Worm (Caenorhabditis elegans): ENCODE measurements around the gene puf-3.
A peak's percentile ranks its signal among the peaks of the same experiment; 100 is the strongest.

The puf-3 gene

DNA sequence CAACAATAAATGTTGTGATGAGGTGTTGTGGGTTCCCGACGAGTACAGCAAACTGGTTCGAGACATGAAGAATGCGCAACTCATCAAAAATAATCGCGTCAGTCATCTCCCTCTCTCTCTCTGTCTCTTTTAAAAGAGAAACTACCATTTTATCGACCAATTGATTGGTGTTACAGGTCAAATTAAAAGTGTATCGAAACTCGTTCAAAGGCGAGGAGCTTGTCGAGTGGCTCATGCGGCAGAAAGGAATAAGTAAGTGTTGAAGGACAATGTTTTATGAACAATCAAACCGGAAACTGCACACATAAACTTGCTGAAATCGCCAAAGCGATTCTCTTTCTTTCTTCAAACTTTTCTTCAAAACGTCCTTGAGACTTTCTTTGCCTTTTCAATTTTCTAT lies 18.2 kb downstream of the puf-3 start:
- TF ChIP-seq lsy-12 (tag; optimal IDR thresholded peaks at IDR 0.05) (no peak), zag-1 (tag; optimal IDR thresholded peaks at IDR 0.05) (no peak), hmg-11 (tag; optimal IDR thresholded peaks at IDR 0.05) (no peak), nhr-28 (tag; optimal IDR thresholded peaks at IDR 0.05) (no peak)

DNA sequence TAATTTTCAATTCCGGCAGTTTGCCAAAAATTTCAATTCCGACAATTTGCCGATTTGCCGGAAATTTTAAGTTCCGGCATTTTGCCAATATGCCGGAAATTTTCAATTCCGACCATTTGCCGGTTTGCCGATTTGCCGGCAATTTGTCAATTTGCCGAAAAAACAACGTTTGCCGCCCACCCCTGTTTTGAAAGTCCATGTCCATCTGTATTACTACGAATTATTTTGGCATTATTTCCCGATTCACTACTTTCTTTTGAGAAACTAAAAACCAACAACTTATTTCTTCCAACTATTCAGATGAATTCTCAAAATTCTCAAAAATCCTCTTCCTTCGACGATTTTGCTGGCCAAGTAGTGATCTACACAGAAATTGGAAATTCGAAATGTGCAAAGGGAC lies 19.7 kb downstream of the puf-3 start, which contains the start of gene Y45F10A.7:
Gene Y45F10A.7, plus strand, starts transcription at position 301 of the 400 bp plus-strand sequence.
- TF ChIP-seq aly-2 (tag; optimal IDR thresholded peaks at IDR 0.05) (no peak), unc-62 (GFP tag; optimal IDR thresholded peaks at IDR 0.05) (no peak), pqm-1 (tag; optimal IDR thresholded peaks at IDR 0.05) (no peak), mml-1 (tag; optimal IDR thresholded peaks at IDR 0.05) (no peak), mdl-1 (tag; optimal IDR thresholded peaks at IDR 0.05) (no peak), ceh-16 (tag; optimal IDR thresholded peaks at IDR 0.05) (no peak), egl-27 (tag; optimal IDR thresholded peaks at IDR 0.05) (no peak), ceh-82 (tag; optimal IDR thresholded peaks at IDR 0.05) (no peak), sea-2 (GFP tag; optimal IDR thresholded peaks at IDR 0.05) (no peak), nhr-67 (tag; optimal IDR thresholded peaks at IDR 0.05) (no peak), elt-1 (tag; optimal IDR thresholded peaks at IDR 0.05) (no peak), nfya-1 (tag; optimal IDR thresholded peaks at IDR 0.05; ENCODE audit: insufficient read depth) (no peak), tbx-2 (tag; optimal IDR thresholded peaks at IDR 0.05) (no peak), nhr-77 (tag; optimal IDR thresholded peaks at IDR 0.05) (no peak)

DNA sequence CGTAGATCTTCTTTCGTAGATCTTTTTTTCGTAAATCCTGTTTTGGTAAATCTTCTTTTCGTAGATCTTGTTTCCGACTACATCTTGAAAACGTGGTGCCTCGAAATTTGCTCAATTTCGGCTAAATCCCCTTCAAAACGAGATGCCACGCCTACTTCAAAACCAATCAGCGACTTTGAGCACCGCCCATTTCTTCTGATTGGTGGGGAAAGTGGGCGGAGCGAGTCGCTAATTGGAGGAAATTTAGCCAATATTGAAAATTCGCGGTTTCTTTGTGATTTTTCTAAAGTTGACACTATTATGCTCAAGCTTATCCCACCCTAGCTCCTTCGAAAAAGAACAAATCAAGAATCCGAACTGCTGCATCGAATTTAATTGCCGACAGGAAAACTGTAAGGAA lies 24.4 kb downstream of the puf-3 start:
- TF ChIP-seq nfya-1 (tag; optimal IDR thresholded peaks at IDR 0.05; ENCODE audit: insufficient read depth): peak; percentile 89
- TF ChIP-seq ama-1 (optimal IDR thresholded peaks at IDR 0.05): no peak

ce11 chrIV:13487019-13487418 lies 24.9 kb downstream of the puf-3 start:
- TF ChIP-seq egl-27 (tag; optimal IDR thresholded peaks at IDR 0.05) (no peak), mdl-1 (tag; optimal IDR thresholded peaks at IDR 0.05) (no peak), ZK546.5 (tag; optimal IDR thresholded peaks at IDR 0.05) (no peak), ztf-11 (tag; optimal IDR thresholded peaks at IDR 0.05) (no peak), R02D3.7 (tag; optimal IDR thresholded peaks at IDR 0.05) (no peak), sea-2 (GFP tag; optimal IDR thresholded peaks at IDR 0.05) (no peak), unc-62 (GFP tag; optimal IDR thresholded peaks at IDR 0.05) (no peak), aly-2 (tag; optimal IDR thresholded peaks at IDR 0.05) (no peak), skn-1 (tag; optimal IDR thresholded peaks at IDR 0.05) (no peak), fkh-2 (tag; optimal IDR thresholded peaks at IDR 0.05) (no peak), nhr-23 (tag; optimal IDR thresholded peaks at IDR 0.05) (no peak), fos-1 (tag; optimal IDR thresholded peaks at IDR 0.05) (no peak), ztf-4 (tag; optimal IDR thresholded peaks at IDR 0.05) (no peak), zag-1 (tag; optimal IDR thresholded peaks at IDR 0.05) (no peak), ceh-82 (tag; optimal IDR thresholded peaks at IDR 0.05) (no peak), nhr-76 (tag; optimal IDR thresholded peaks at IDR 0.05) (no peak)

DNA sequence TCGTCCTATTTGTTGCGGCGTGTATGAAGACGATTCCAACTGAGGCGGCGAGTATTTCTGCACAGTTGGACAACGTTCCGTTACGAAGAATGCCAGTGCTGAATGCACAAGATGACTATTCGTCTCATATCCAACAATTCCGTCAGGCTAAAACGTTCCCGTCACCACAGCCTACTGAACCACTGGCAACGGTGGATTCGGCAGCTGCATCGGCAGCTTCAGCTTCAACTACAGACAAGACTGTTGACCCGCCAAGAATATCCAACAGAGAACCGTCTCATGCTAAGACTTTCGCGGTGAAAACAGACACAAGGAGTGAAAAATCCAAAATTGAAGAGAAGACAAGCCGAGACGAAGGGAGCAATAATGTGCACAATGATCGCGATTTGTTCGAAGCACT lies 28.4 kb downstream of the puf-3 start:
- TF ChIP-seq mml-1 (tag; optimal IDR thresholded peaks at IDR 0.05): no peak
- TF ChIP-seq tbx-2 (tag; optimal IDR thresholded peaks at IDR 0.05): no peak
- TF ChIP-seq nhr-67 (tag; optimal IDR thresholded peaks at IDR 0.05): no peak
- TF ChIP-seq egl-5 (tag; optimal IDR thresholded peaks at IDR 0.05): no peak
- TF ChIP-seq nhr-12 (tag; optimal IDR thresholded peaks at IDR 0.05): no peak
- TF ChIP-seq aly-2 (tag; optimal IDR thresholded peaks at IDR 0.05): no peak
- no peak for TF ChIP-seq nhr-43 (tag; optimal IDR thresholded peaks at IDR 0.05; ENCODE audit: poor library complexity, severe bottlenecking)
- no peak for TF ChIP-seq ceh-28 (tag; optimal IDR thresholded peaks at IDR 0.05)
- no peak for TF ChIP-seq ceh-16 (tag; optimal IDR thresholded peaks at IDR 0.05)
- TF ChIP-seq sea-2 (GFP tag; optimal IDR thresholded peaks at IDR 0.05): no peak
- no peak for TF ChIP-seq elt-1 (tag; optimal IDR thresholded peaks at IDR 0.05)
- TF ChIP-seq nhr-237 (tag; optimal IDR thresholded peaks at IDR 0.05): no peak
- no peak for TF ChIP-seq elt-2 (tag; optimal IDR thresholded peaks at IDR 0.05)
- no peak for TF ChIP-seq lsy-12 (tag; optimal IDR thresholded peaks at IDR 0.05)
- no peak for TF ChIP-seq nhr-25 (tag; optimal IDR thresholded peaks at IDR 0.05)
